Worm (Caenorhabditis elegans): Measurements from ENCODE around the gene hmt-1.
A peak's percentile ranks its signal among the peaks of the same experiment; 100 is the strongest.

Gene hmt-1

ce11 chrIII:11054532-11055265 is 45.1 kb downstream of the hmt-1 start (continued):
- peak; percentile 51 for TF ChIP-seq dpl-1 (GFP tag; optimal IDR thresholded peaks at IDR 0.05)
- no peak for TF ChIP-seq F44E2.7 (GFP tag; IDR thresholded peaks at IDR 0.05)
- no peak for TF ChIP-seq ceh-44 (GFP tag; IDR thresholded peaks at IDR 0.05)
- TF ChIP-seq hlh-11 (tag; optimal IDR thresholded peaks at IDR 0.05), result peak; percentile 91
- no peak for TF ChIP-seq ceh-82 (tag; optimal IDR thresholded peaks at IDR 0.05)
- TF ChIP-seq spr-1 (tag; optimal IDR thresholded peaks at IDR 0.05), result peak; percentile 64
- TF ChIP-seq nhr-237 (tag; optimal IDR thresholded peaks at IDR 0.05), result no peak
- peak; percentile 66 for TF ChIP-seq dmd-6 (GFP tag; IDR thresholded peaks at IDR 0.05)
- no peak for TF ChIP-seq spr-3 (GFP tag; optimal IDR thresholded peaks at IDR 0.05)
- peak; percentile 82 for TF ChIP-seq rbr-2 (tag; optimal IDR thresholded peaks at IDR 0.05)
- peak; percentile 55 for TF ChIP-seq nhr-48 (tag; optimal IDR thresholded peaks at IDR 0.05)
- TF ChIP-seq dve-1 (tag; optimal IDR thresholded peaks at IDR 0.05; ENCODE audit: insufficient read depth), result peak; percentile 71
- no peak for TF ChIP-seq aly-2 (tag; optimal IDR thresholded peaks at IDR 0.05)
- TF ChIP-seq Y48G9A.11 (GFP tag; IDR thresholded peaks at IDR 0.05), result no peak
- peak; percentile 55 for TF ChIP-seq T26A8.4 (GFP tag; IDR thresholded peaks at IDR 0.05)
- TF ChIP-seq mxl-3 (GFP tag; optimal IDR thresholded peaks at IDR 0.05), result peak; percentile 61
- no peak for TF ChIP-seq nhr-10 (tag; optimal IDR thresholded peaks at IDR 0.05)
- peak; percentile 69 for TF ChIP-seq set-16 (GFP tag; IDR thresholded peaks at IDR 0.05)
- no peak for TF ChIP-seq ZK546.5 (tag; optimal IDR thresholded peaks at IDR 0.05)
- TF ChIP-seq gei-8 (GFP tag; optimal IDR thresholded peaks at IDR 0.05), result no peak
- no peak for TF ChIP-seq ceh-28 (tag; optimal IDR thresholded peaks at IDR 0.05)
- TF ChIP-seq ceh-20 (GFP tag; IDR thresholded peaks at IDR 0.05), result no peak
- TF ChIP-seq Y105C5A.15 (GFP tag; IDR thresholded peaks at IDR 0.05), result no peak
- TF ChIP-seq ztf-7 (tag; optimal IDR thresholded peaks at IDR 0.05), result no peak
- no peak for TF ChIP-seq mdt-29 (GFP tag; IDR thresholded peaks at IDR 0.05)
- TF ChIP-seq F49E8.2 (tag; optimal IDR thresholded peaks at IDR 0.05; ENCODE audit: borderline replicate concordance), result no peak
- no peak for TF ChIP-seq ZK337.2 (GFP tag; IDR thresholded peaks at IDR 0.05)
- no peak for TF ChIP-seq D1046.2 (GFP tag; IDR thresholded peaks at IDR 0.05)
- TF ChIP-seq nhr-102 (tag; optimal IDR thresholded peaks at IDR 0.05), result peak; percentile 18
- TF ChIP-seq lin-38 (GFP tag; IDR thresholded peaks at IDR 0.05), result peak; percentile 52
- TF ChIP-seq duxl-1 (tag; optimal IDR thresholded peaks at IDR 0.05; ENCODE audit: poor library complexity), result no peak
- no peak for TF ChIP-seq snpc-1.2 (GFP tag; IDR thresholded peaks at IDR 0.05)
- no peak for TF ChIP-seq cey-2 (tag; optimal IDR thresholded peaks at IDR 0.05; ENCODE audit: borderline replicate concordance, insufficient read depth)
- no peak for TF ChIP-seq daf-16 (GFP tag; optimal IDR thresholded peaks at IDR 0.05)
- TF ChIP-seq daf-16 (tag; optimal IDR thresholded peaks at IDR 0.05), result peak; percentile 52
- no peak for TF ChIP-seq zip-11 (GFP tag; IDR thresholded peaks at IDR 0.05)
- peak in 1 of 2 experiments; percentile 83 for TF ChIP-seq unc-62 (GFP tag; optimal IDR thresholded peaks at IDR 0.05 in 1 of 2)
- TF ChIP-seq unc-62 (tag; optimal IDR thresholded peaks at IDR 0.05), result no peak
- TF ChIP-seq ama-1 (optimal IDR thresholded peaks at IDR 0.05), result no peak
- no peak for TF ChIP-seq nhr-6 (tag; optimal IDR thresholded peaks at IDR 0.05)
- TF ChIP-seq ceh-32 (tag; optimal IDR thresholded peaks at IDR 0.05; ENCODE audit: poor library complexity), result peak; percentile 19
- TF ChIP-seq daf-12 (tag; optimal IDR thresholded peaks at IDR 0.05), result no peak
- TF ChIP-seq skn-1 (tag; optimal IDR thresholded peaks at IDR 0.05), result no peak
- peak; percentile 50 for TF ChIP-seq F37D6.2 (tag; optimal IDR thresholded peaks at IDR 0.05)
- TF ChIP-seq nhr-42 (GFP tag; IDR thresholded peaks at IDR 0.05), result no peak
- TF ChIP-seq nhr-76 (tag; optimal IDR thresholded peaks at IDR 0.05), result no peak
- no peak for TF ChIP-seq nhr-41 (GFP tag; IDR thresholded peaks at IDR 0.05)
- TF ChIP-seq ztf-11 (tag; optimal IDR thresholded peaks at IDR 0.05), result no peak
- no peak for TF ChIP-seq nhr-111 (GFP tag; optimal IDR thresholded peaks at IDR 0.05)
- TF ChIP-seq aha-1 (tag), result peak; percentile 19
- TF ChIP-seq zip-2 (tag; optimal IDR thresholded peaks at IDR 0.05), result peak; percentile 21
- TF ChIP-seq T20F7.1 (GFP tag; optimal IDR thresholded peaks at IDR 0.05), result no peak

Measured in whole organism, L4 larva.